Worm (Caenorhabditis elegans) whole organism, L1 larva: ENCODE results near the gene fbxb-24.

ENCODE experiments used
- C34B4.2 ChIP-seq: sonication (generic microtip); optimal IDR thresholded peaks from 2 replicates; lab custom pipeline; 2017; ENCODE audit warnings: mild to moderate bottlenecking, missing genetic modification characterization, missing compliant biosample characterization
- F16B12.6 ChIP-seq: fragments of 150-350 bp; optimal IDR thresholded peaks from 2 replicates; lab custom pipeline; 2014; ENCODE audit warnings: missing biosample characterization, missing genetic modification characterization
- Y116A8C.19 ChIP-seq: sonication (generic microtip); optimal IDR thresholded peaks from 2 replicates; lab custom pipeline; 2016; ENCODE audit warnings: missing compliant biosample characterization, missing genetic modification characterization, borderline replicate concordance
- alr-1 ChIP-seq: fragments of 200-800 bp; sonication (Bioruptor generic); optimal IDR thresholded peaks from 2 replicates; lab custom pipeline; 2018; ENCODE audit warnings: borderline replicate concordance, mild to moderate bottlenecking, missing genetic modification characterization, missing compliant biosample characterization
- aly-2 ChIP-seq: fragments of 150-350 bp; optimal IDR thresholded peaks from 2 replicates; lab custom pipeline; 2014; ENCODE audit warnings: missing biosample characterization, missing genetic modification characterization
- ama-1 ChIP-seq: fragments of 150-350 bp; optimal IDR thresholded peaks from 2 replicates; lab custom pipeline; 2014
- ceh-88 ChIP-seq: fragments of 200-800 bp; sonication (Bioruptor generic); IDR thresholded peaks from 2 replicates; pipeline ENCODE4 v1.3.6; 2022; ENCODE audit warnings: missing genetic modification characterization, missing compliant biosample characterization
- ces-1 ChIP-seq: fragments of 150-350 bp; optimal IDR thresholded peaks from 2 replicates; lab custom pipeline; 2014; ENCODE audit warnings: missing biosample characterization, missing genetic modification reagents, missing genetic modification characterization
- dsc-1 ChIP-seq: sonication (generic microtip); optimal IDR thresholded peaks from 2 replicates; lab custom pipeline; 2016; ENCODE audit warnings: mild to moderate bottlenecking, missing genetic modification characterization, missing compliant biosample characterization
- efl-1 ChIP-seq, 4 experiments: fragments of 150-350 bp; optimal IDR thresholded peaks in 3 of 4; peaks in 1 of 4; 1 replicate in 1 of 4; 2 replicates in 3 of 4; lab custom pipeline; 2014; ENCODE audit warnings: missing biosample characterization in 2 of 4, missing genetic modification characterization in 2 of 4, missing genetic modification reagents in 2 of 4
- egl-27 ChIP-seq, 2 experiments: fragments of 150-350 bp in 1 of 2; sonication (generic microtip); optimal IDR thresholded peaks; 3 replicates each; lab custom pipeline; 2017 to 2018; ENCODE audit warnings: missing biosample characterization in 2 of 2, missing genetic modification characterization in 2 of 2, missing genetic modification reagents in 2 of 2
- elt-2 ChIP-seq: sonication (generic microtip); optimal IDR thresholded peaks from 2 replicates; lab custom pipeline; 2016; ENCODE audit warnings: missing genetic modification characterization, mild to moderate bottlenecking, inconsistent platforms, missing compliant biosample characterization, missing genetic modification reagents
- elt-3 ChIP-seq, 6 experiments: fragments of 150-350 bp in 1 of 6; sonication (generic microtip); optimal IDR thresholded peaks; 2 replicates each; lab custom pipeline; 2017 to 2018; ENCODE audit warnings: missing biosample characterization in 6 of 6, missing genetic modification characterization in 6 of 6, inconsistent platforms in 1 of 6
- ets-5 ChIP-seq: fragments of 200-800 bp; sonication (Bioruptor generic); IDR thresholded peaks from 2 replicates; pipeline ENCODE4 v1.3.6; 2022; ENCODE audit warnings: missing genetic modification characterization, missing compliant biosample characterization
- fkh-8 ChIP-seq: sonication (generic microtip); optimal IDR thresholded peaks from 2 replicates; lab custom pipeline; 2016; ENCODE audit warnings: mild to moderate bottlenecking, missing genetic modification characterization, missing compliant biosample characterization
- hlh-17 ChIP-seq: fragments of 200-800 bp; sonication (Bioruptor generic); optimal IDR thresholded peaks from 2 replicates; lab custom pipeline; 2018; ENCODE audit warnings: missing genetic modification characterization, mild to moderate bottlenecking, missing compliant biosample characterization, moderate library complexity, borderline replicate concordance
- hlh-4 ChIP-seq: sonication (generic microtip); optimal IDR thresholded peaks from 2 replicates; lab custom pipeline; 2016; ENCODE audit warnings: mild to moderate bottlenecking, missing genetic modification characterization, missing compliant biosample characterization
- hpl-2 ChIP-seq: fragments of 150-350 bp; optimal IDR thresholded peaks from 2 replicates; lab custom pipeline; 2014; ENCODE audit warnings: missing biosample characterization, missing genetic modification reagents, missing genetic modification characterization
- irx-1 ChIP-seq: sonication (generic microtip); optimal IDR thresholded peaks from 2 replicates; lab custom pipeline; 2016; ENCODE audit warnings: missing genetic modification characterization, missing compliant biosample characterization
- jun-1 ChIP-seq: fragments of 150-350 bp; optimal IDR thresholded peaks from 2 replicates; lab custom pipeline; 2014; ENCODE audit warnings: missing biosample characterization, missing genetic modification reagents, missing genetic modification characterization
- lin-13 ChIP-seq: fragments of 150-350 bp; optimal IDR thresholded peaks from 2 replicates; lab custom pipeline; 2014; ENCODE audit warnings: missing biosample characterization, missing genetic modification reagents, missing genetic modification characterization
- lin-14 ChIP-seq: fragments of 200-800 bp; sonication (Bioruptor generic); optimal IDR thresholded peaks from 2 replicates; lab custom pipeline; 2018; ENCODE audit warnings: mild to moderate bottlenecking, missing genetic modification characterization, moderate library complexity, missing compliant biosample characterization
- lin-15B ChIP-seq: fragments of 150-350 bp; sonication (generic microtip); optimal IDR thresholded peaks from 3 replicates; lab custom pipeline; 2014; ENCODE audit warnings: missing biosample characterization, missing genetic modification characterization
- lin-35 ChIP-seq, 2 experiments: fragments of 150-350 bp; optimal IDR thresholded peaks; 2 replicates each; lab custom pipeline; 2014; ENCODE audit warnings: missing biosample characterization in 2 of 2, missing genetic modification characterization in 2 of 2, missing genetic modification reagents in 2 of 2
- mab-9 ChIP-seq: fragments of 200-800 bp; sonication (Bioruptor generic); IDR thresholded peaks from 2 replicates; pipeline ENCODE4 v1.3.6; 2022; ENCODE audit warnings: missing genetic modification reagents, missing genetic modification characterization, missing compliant biosample characterization
- mdl-1 ChIP-seq, 2 experiments: fragments of 150-350 bp; optimal IDR thresholded peaks; 2 replicates each; lab custom pipeline; 2014 to 2017; ENCODE audit warnings: missing biosample characterization in 2 of 2, missing genetic modification characterization in 2 of 2, inconsistent platforms in 1 of 2
- mef-2 ChIP-seq: fragments of 150-350 bp; optimal IDR thresholded peaks from 2 replicates; lab custom pipeline; 2014; ENCODE audit warnings: missing biosample characterization, missing genetic modification characterization
- nhr-19 ChIP-seq: fragments of 200-800 bp; sonication (Bioruptor generic); conservative IDR thresholded peaks from 2 replicates; pipeline ENCODE4 v1.3.6; 2022; ENCODE audit warnings: missing genetic modification characterization, missing compliant biosample characterization
- nhr-20 ChIP-seq: sonication (generic microtip); optimal IDR thresholded peaks from 2 replicates; lab custom pipeline; 2016; ENCODE audit warnings: mild to moderate bottlenecking, missing genetic modification characterization, missing compliant biosample characterization
- nhr-28 ChIP-seq: fragments of 150-350 bp; optimal IDR thresholded peaks from 2 replicates; lab custom pipeline; 2014; ENCODE audit warnings: missing biosample characterization, missing genetic modification characterization
- nhr-47 ChIP-seq: sonication (generic microtip); optimal IDR thresholded peaks from 2 replicates; lab custom pipeline; 2016; ENCODE audit warnings: mild to moderate bottlenecking, missing genetic modification characterization, moderate library complexity, missing compliant biosample characterization
- nhr-71 ChIP-seq: sonication (generic microtip); optimal IDR thresholded peaks from 2 replicates; lab custom pipeline; 2016; ENCODE audit warnings: mild to moderate bottlenecking, missing genetic modification characterization, moderate library complexity, missing compliant biosample characterization
- nhr-84 ChIP-seq: sonication (generic microtip); optimal IDR thresholded peaks from 2 replicates; lab custom pipeline; 2017; ENCODE audit warnings: missing biosample characterization, missing genetic modification characterization
- nhr-85 ChIP-seq: sonication (generic microtip); peaks from one replicate; lab custom pipeline; 2016; ENCODE audit warnings: missing genetic modification characterization, inconsistent platforms, missing compliant biosample characterization
- pag-3 ChIP-seq: sonication (generic microtip); optimal IDR thresholded peaks from 2 replicates; lab custom pipeline; 2017; ENCODE audit warnings: missing genetic modification characterization, mild to moderate bottlenecking, missing compliant biosample characterization, antibody characterized with exemption, borderline replicate concordance; ENCODE audit not compliant: insufficient read depth
- pax-3 ChIP-seq: fragments of 200-800 bp; sonication (Bioruptor generic); optimal IDR thresholded peaks from 2 replicates; lab custom pipeline; 2018; ENCODE audit warnings: mild to moderate bottlenecking, missing genetic modification characterization, moderate library complexity, missing compliant biosample characterization
- rnt-1 ChIP-seq: sonication (generic microtip); optimal IDR thresholded peaks from 2 replicates; lab custom pipeline; 2016; ENCODE audit warnings: mild to moderate bottlenecking, missing genetic modification characterization, moderate library complexity, missing compliant biosample characterization
- snu-23 ChIP-seq: sonication (generic microtip); optimal IDR thresholded peaks from 2 replicates; lab custom pipeline; 2016; ENCODE audit warnings: missing genetic modification characterization, missing compliant biosample characterization
- sup-37 ChIP-seq: fragments of 200-800 bp; sonication (Bioruptor generic); optimal IDR thresholded peaks from 2 replicates; lab custom pipeline; 2018; ENCODE audit warnings: mild to moderate bottlenecking, missing genetic modification characterization, missing compliant biosample characterization
- swsn-7 ChIP-seq: sonication (generic microtip); optimal IDR thresholded peaks from 2 replicates; lab custom pipeline; 2016; ENCODE audit warnings: missing genetic modification characterization, missing compliant biosample characterization
- tbx-2 ChIP-seq: sonication (generic microtip); optimal IDR thresholded peaks from 2 replicates; lab custom pipeline; 2016; ENCODE audit warnings: missing genetic modification characterization, missing compliant biosample characterization
- tlp-1 ChIP-seq: fragments of 150-350 bp; optimal IDR thresholded peaks from 2 replicates; lab custom pipeline; 2014; ENCODE audit warnings: missing biosample characterization, missing genetic modification characterization
- unc-130 ChIP-seq: fragments of 150-350 bp; optimal IDR thresholded peaks from 2 replicates; lab custom pipeline; 2017; ENCODE audit warnings: missing biosample characterization, missing genetic modification characterization, inconsistent platforms
- unc-30 ChIP-seq: sonication (generic microtip); optimal IDR thresholded peaks from 2 replicates; lab custom pipeline; 2017; ENCODE audit warnings: missing biosample characterization, missing genetic modification characterization
- unc-86 ChIP-seq: sonication (generic microtip); optimal IDR thresholded peaks from 2 replicates; lab custom pipeline; 2016; ENCODE audit warnings: missing genetic modification characterization, missing compliant biosample characterization
- unc-98 ChIP-seq: fragments of 200-800 bp; sonication (Bioruptor generic); IDR thresholded peaks from 2 replicates; pipeline ENCODE4 v1.3.6; 2022; ENCODE audit warnings: missing genetic modification characterization, missing compliant biosample characterization
- xbp-1 ChIP-seq: sonication (generic microtip); optimal IDR thresholded peaks from 2 replicates; lab custom pipeline; 2016; ENCODE audit warnings: missing genetic modification characterization, missing compliant biosample characterization
- zag-1 ChIP-seq: fragments of 150-350 bp; optimal IDR thresholded peaks from 2 replicates; lab custom pipeline; 2014; ENCODE audit warnings: missing biosample characterization, missing genetic modification characterization
- ztf-4 ChIP-seq: fragments of 150-350 bp; optimal IDR thresholded peaks from 2 replicates; lab custom pipeline; 2014; ENCODE audit warnings: missing biosample characterization, missing genetic modification characterization

fbxb-24 gene

DNA sequence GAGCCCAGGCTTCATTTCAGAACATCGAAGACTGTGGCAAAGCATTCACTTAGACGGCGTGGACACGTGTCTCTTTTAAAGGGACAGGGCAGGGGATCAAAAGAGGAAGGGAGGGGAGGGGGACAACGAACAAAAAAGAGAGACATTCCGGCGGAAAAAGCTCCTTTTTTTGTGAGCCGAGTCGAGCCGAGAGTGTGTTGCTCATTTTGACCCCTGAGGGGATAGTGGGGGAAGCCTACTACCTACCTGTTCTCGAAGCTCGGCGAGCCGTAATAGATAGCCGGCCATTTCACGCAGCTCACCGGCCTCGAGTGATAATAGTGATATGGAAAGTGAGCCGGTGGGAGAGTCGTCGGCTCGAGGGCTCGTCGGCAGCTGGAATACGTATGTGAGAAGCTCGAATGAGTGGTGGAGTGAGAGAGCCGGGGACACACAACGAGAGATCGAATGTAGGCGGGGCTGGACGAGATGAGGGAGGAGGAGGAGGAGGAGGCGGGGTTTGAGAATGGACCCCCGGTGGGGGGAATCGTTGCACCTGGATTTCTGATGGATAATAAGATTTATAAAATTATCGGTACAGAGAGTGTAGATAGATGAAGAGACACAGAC is 28.0 kb downstream of the fbxb-24 start:
- peak; percentile 34 for TF ChIP-seq lin-14
- no peak for TF ChIP-seq mef-2 (tag; lab: Kevin White, UChicago)
- TF ChIP-seq tlp-1 (tag; lab: Kevin White, UChicago), result no peak
- peak; percentile 24 for TF ChIP-seq rnt-1
- TF ChIP-seq dsc-1, result peak; percentile 6
- no peak for TF ChIP-seq efl-1 (optimal IDR thresholded peaks at IDR 0.05; lab: Kevin White, UChicago)
- peak in 1 of 2 experiments; percentile 91 for TF ChIP-seq efl-1 (GFP tag; optimal IDR thresholded peaks at IDR 0.05 in 1 of 2; lab: Kevin White, UChicago)
- peak; percentile 39 for TF ChIP-seq fkh-8 (tag; lab: Kevin White, UChicago)
- peak; percentile 2 for TF ChIP-seq xbp-1 (tag; lab: Kevin White, UChicago)
- peak; percentile 29 for TF ChIP-seq nhr-47 (tag; lab: Kevin White, UChicago)
- no peak for TF ChIP-seq hlh-4 (tag; lab: Kevin White, UChicago)
- peak; percentile 25 for TF ChIP-seq tbx-2 (tag; lab: Kevin White, UChicago)
- peak; percentile 30 for TF ChIP-seq nhr-71 (tag; lab: Kevin White, UChicago)
- TF ChIP-seq, all 84 proteins: peak for 9

DNA sequence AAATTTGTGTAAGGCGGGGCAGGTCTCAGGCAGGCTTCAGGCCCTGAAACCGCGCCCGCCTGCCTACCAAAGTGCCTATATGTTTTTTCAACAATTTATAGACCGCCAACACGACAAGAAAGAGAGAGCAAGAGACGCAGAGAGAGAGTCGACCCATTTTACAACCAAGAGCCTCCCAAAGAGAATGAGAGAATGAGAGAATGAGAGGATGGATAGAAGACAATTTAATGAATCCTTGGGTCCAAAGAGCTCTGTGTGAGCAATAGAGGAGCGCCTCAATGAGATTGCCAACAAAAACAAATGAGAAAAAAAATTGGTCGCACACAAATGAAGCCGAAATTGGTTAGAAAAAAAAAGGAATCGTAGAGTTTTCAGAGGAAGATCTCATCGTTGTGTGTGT is 29.2 kb downstream of the fbxb-24 start:
- TF ChIP-seq ets-5 (GFP tag; lab: Robert Waterston, UW) (no peak), F16B12.6 (tag; lab: Kevin White, UChicago) (no peak), rnt-1 (peak; percentile 45), unc-130 (tag; lab: Kevin White, UChicago) (no peak), alr-1 (tag; lab: Kevin White, UChicago) (no peak), unc-98 (GFP tag; lab: Robert Waterston, UW) (no peak), nhr-20 (tag; lab: Kevin White, UChicago) (no peak), tbx-2 (tag; lab: Kevin White, UChicago) (peak; percentile 14), jun-1 (tag; lab: Kevin White, UChicago) (no peak), unc-86 (no peak), ces-1 (GFP tag; lab: Kevin White, UChicago) (no peak), ztf-4 (tag; lab: Kevin White, UChicago) (no peak), mdl-1 (tag; optimal IDR thresholded peaks at IDR 0.05; lab: Kevin White, UChicago) (no peak), lin-13 (GFP tag; lab: Kevin White, UChicago) (no peak), unc-30 (tag; lab: Kevin White, UChicago) (no peak), aly-2 (tag; lab: Kevin White, UChicago) (no peak), zag-1 (tag; lab: Kevin White, UChicago) (no peak), elt-3 (tag; optimal IDR thresholded peaks at IDR 0.05; lab: Kevin White, UChicago) (no peak), lin-15B (tag; lab: Kevin White, UChicago) (no peak), dsc-1 (peak; percentile 20), Y116A8C.19 (tag; lab: Kevin White, UChicago) (no peak), egl-27 (tag; optimal IDR thresholded peaks at IDR 0.05; lab: Kevin White, UChicago) (no peak), lin-35 (GFP tag; optimal IDR thresholded peaks at IDR 0.05; lab: Kevin White, UChicago) (no peak), hlh-17 (no peak), mab-9 (no peak), nhr-84 (no peak), C34B4.2 (tag; lab: Kevin White, UChicago) (no peak), irx-1 (tag; lab: Kevin White, UChicago) (no peak), hpl-2 (GFP tag; lab: Kevin White, UChicago) (no peak), nhr-28 (tag; lab: Kevin White, UChicago) (no peak), nhr-71 (tag; lab: Kevin White, UChicago) (peak; percentile 50), nhr-19 (GFP tag; lab: Robert Waterston, UW) (no peak), swsn-7 (tag; lab: Kevin White, UChicago) (no peak), elt-2 (tag; lab: Kevin White, UChicago) (no peak), lin-14 (peak; percentile 50), pag-3 (no peak), sup-37 (no peak), ceh-88 (GFP tag; lab: Robert Waterston, UW) (no peak), mef-2 (tag; lab: Kevin White, UChicago) (no peak), snu-23 (GFP tag; lab: Kevin White, UChicago) (peak; percentile 19), nhr-85 (tag; lab: Kevin White, UChicago) (no peak), ama-1 (lab: Kevin White, UChicago) (no peak), nhr-47 (tag; lab: Kevin White, UChicago) (no peak), pax-3 (no peak)
